Worm (Caenorhabditis elegans): Measurements from ENCODE around the gene pitp-1.

The pitp-1 gene

DNA sequence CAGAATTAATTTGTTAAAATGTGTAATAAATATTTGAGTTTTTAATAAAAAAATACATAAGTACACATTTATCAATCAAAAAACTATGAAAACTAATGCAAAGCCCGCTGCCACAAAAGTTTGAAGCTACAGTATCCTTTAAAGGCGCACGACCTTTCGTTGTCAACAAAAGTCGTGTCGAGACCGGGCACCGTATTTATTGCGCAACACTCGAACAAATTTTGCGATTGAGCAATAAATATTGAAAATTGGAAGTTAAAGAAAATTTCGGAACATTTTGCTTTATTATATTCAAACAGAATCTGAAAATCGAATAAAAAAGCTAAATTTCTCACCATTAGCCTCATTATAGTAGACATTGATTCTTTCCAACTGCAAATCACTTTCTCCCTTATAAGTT is 11.5 kb upstream of the pitp-1 start:
- TF ChIP-seq nhr-76 (tag; optimal IDR thresholded peaks at IDR 0.05): no peak

- TF ChIP-seq nhr-25 (tag; optimal IDR thresholded peaks at IDR 0.05) (peak; percentile 40), fkh-10 (GFP tag; optimal IDR thresholded peaks at IDR 0.05) (no peak), snpc-4 (tag; optimal IDR thresholded peaks at IDR 0.05) (peak; percentile 35), nhr-12 (tag; optimal IDR thresholded peaks at IDR 0.05) (no peak), pqm-1 (tag; optimal IDR thresholded peaks at IDR 0.05) (peak; percentile 38), elt-2 (tag; optimal IDR thresholded peaks at IDR 0.05) (peak; percentile 41), lin-15B (tag; optimal IDR thresholded peaks at IDR 0.05) (peak; percentile 82), R02D3.7 (tag; optimal IDR thresholded peaks at IDR 0.05) (no peak), nfya-1 (tag; optimal IDR thresholded peaks at IDR 0.05; ENCODE audit: insufficient read depth) (peak; percentile 60), nhr-43 (tag; optimal IDR thresholded peaks at IDR 0.05; ENCODE audit: poor library complexity, severe bottlenecking) (peak; percentile 46), pha-4 (tag; optimal IDR thresholded peaks at IDR 0.05) (peak; percentile 92), jun-1 (tag; optimal IDR thresholded peaks at IDR 0.05) (peak; percentile 18), nhr-23 (tag; optimal IDR thresholded peaks at IDR 0.05) (peak; percentile 62)
Measured at ce11 chrIII:3540424-3540823, 10.8 kb upstream of the pitp-1 start.

- TF ChIP-seq ZK546.5 (tag; optimal IDR thresholded peaks at IDR 0.05) (no peak), ceh-82 (tag; optimal IDR thresholded peaks at IDR 0.05) (no peak), jun-1 (tag; optimal IDR thresholded peaks at IDR 0.05) (no peak), lin-15B (tag; optimal IDR thresholded peaks at IDR 0.05) (no peak), ceh-16 (tag; optimal IDR thresholded peaks at IDR 0.05) (no peak), fkh-2 (tag; optimal IDR thresholded peaks at IDR 0.05) (no peak), nhr-237 (tag; optimal IDR thresholded peaks at IDR 0.05) (no peak), ceh-28 (tag; optimal IDR thresholded peaks at IDR 0.05) (no peak), unc-39 (tag; optimal IDR thresholded peaks at IDR 0.05) (no peak), nhr-25 (tag; optimal IDR thresholded peaks at IDR 0.05) (no peak), ama-1 (optimal IDR thresholded peaks at IDR 0.05) (no peak), ztf-4 (tag; optimal IDR thresholded peaks at IDR 0.05) (no peak), ztf-11 (tag; optimal IDR thresholded peaks at IDR 0.05) (no peak), lsy-12 (tag; optimal IDR thresholded peaks at IDR 0.05) (no peak), skn-1 (tag; optimal IDR thresholded peaks at IDR 0.05) (no peak), nhr-67 (tag; optimal IDR thresholded peaks at IDR 0.05) (no peak), elt-1 (tag; optimal IDR thresholded peaks at IDR 0.05) (no peak), nhr-28 (tag; optimal IDR thresholded peaks at IDR 0.05) (no peak)
Measured at ce11 chrIII:3539499-3539898, 9.9 kb upstream of the pitp-1 start.

DNA sequence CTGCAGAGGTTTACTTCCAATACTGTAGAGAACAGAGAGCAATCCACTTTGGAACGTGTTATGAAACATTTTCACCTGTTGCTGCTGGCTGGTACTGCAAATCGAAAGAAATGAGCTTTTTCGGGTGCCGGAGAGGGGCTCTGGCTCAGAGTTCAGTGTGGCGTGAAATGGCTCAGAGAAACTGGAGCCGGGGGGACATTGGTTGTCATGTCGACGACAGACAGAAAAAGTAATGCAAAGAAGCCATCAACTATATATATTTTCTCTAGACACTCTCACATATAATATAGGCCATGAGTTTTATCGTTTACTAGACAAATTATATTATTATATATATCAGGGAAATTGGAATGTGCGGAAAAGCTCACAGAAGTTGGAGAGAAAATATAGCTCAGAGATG is 7.8 kb upstream of the pitp-1 start, which contains the start of gene cfap-20:
Gene cfap-20 (minus strand): TSS at position 101 of the 400 bp plus-strand sequence.
- no peak for TF ChIP-seq lin-15B (tag; optimal IDR thresholded peaks at IDR 0.05)
- TF ChIP-seq skn-1 (tag; optimal IDR thresholded peaks at IDR 0.05): no peak
- no peak for TF ChIP-seq ama-1 (optimal IDR thresholded peaks at IDR 0.05)
- TF ChIP-seq egl-5 (tag; optimal IDR thresholded peaks at IDR 0.05): no peak
- TF ChIP-seq nhr-11 (tag; optimal IDR thresholded peaks at IDR 0.05): no peak
- no peak for TF ChIP-seq aly-2 (tag; optimal IDR thresholded peaks at IDR 0.05)

- TF ChIP-seq ztf-11 (tag; optimal IDR thresholded peaks at IDR 0.05): no peak
- TF ChIP-seq ZK546.5 (tag; optimal IDR thresholded peaks at IDR 0.05): no peak
- TF ChIP-seq daf-12 (tag; optimal IDR thresholded peaks at IDR 0.05): no peak
- no peak for TF ChIP-seq egl-5 (tag; optimal IDR thresholded peaks at IDR 0.05)
- TF ChIP-seq hmg-11 (tag; optimal IDR thresholded peaks at IDR 0.05): no peak
- TF ChIP-seq fkh-10 (GFP tag; optimal IDR thresholded peaks at IDR 0.05): no peak
- TF ChIP-seq lin-15B (tag; optimal IDR thresholded peaks at IDR 0.05): no peak
- no peak for TF ChIP-seq nhr-237 (tag; optimal IDR thresholded peaks at IDR 0.05)
- no peak for TF ChIP-seq nfya-1 (tag; optimal IDR thresholded peaks at IDR 0.05; ENCODE audit: insufficient read depth)
- no peak for TF ChIP-seq pha-4 (tag; optimal IDR thresholded peaks at IDR 0.05)
- TF ChIP-seq nhr-77 (tag; optimal IDR thresholded peaks at IDR 0.05): no peak
Measured at ce11 chrIII:3534185-3534584, 4.6 kb upstream of the pitp-1 start.
